Fruit fly (Drosophila melanogaster) whole organism, adult: ENCODE data around the gene Peritrophin-15a.

ENCODE experiments used
- CG11617 ChIP-seq: fragments of 200-800 bp; sonication (Bioruptor generic); optimal IDR thresholded peaks from 2 replicates; lab custom pipeline; 2017; ENCODE audit warnings: mild to moderate bottlenecking, missing biosample characterization, missing genetic modification reagents, missing genetic modification characterization
- CG12768 ChIP-seq: fragments of 200-800 bp; sonication (Bioruptor generic); optimal IDR thresholded peaks from 2 replicates; lab custom pipeline; 2017; ENCODE audit warnings: missing biosample characterization, missing genetic modification characterization, mild to moderate bottlenecking, moderate library complexity, missing genetic modification reagents
- CG14711 ChIP-seq: fragments of 200-800 bp; sonication (Bioruptor generic); optimal IDR thresholded peaks from 2 replicates; lab custom pipeline; 2018; ENCODE audit warnings: missing biosample characterization, mild to moderate bottlenecking, missing genetic modification characterization, moderate library complexity
- CG1620 ChIP-seq: fragments of 200-800 bp; sonication (Bioruptor generic); optimal IDR thresholded peaks from 2 replicates; lab custom pipeline; 2016; ENCODE audit warnings: missing biosample characterization, missing genetic modification characterization
- CG33017 ChIP-seq: fragments of 200-800 bp; sonication (Bioruptor generic); optimal IDR thresholded peaks from 2 replicates; lab custom pipeline; 2018; ENCODE audit warnings: missing biosample characterization, mild to moderate bottlenecking, missing genetic modification characterization, moderate library complexity
- CG5204 ChIP-seq: fragments of 200-800 bp; sonication (Bioruptor generic); optimal IDR thresholded peaks from 2 replicates; lab custom pipeline; 2016; ENCODE audit warnings: missing biosample characterization, missing genetic modification characterization
- CG7045 ChIP-seq: fragments of 200-800 bp; sonication (Bioruptor generic); optimal IDR thresholded peaks from 2 replicates; lab custom pipeline; 2017; ENCODE audit warnings: missing biosample characterization, mild to moderate bottlenecking, missing genetic modification characterization
- CG7101 ChIP-seq: fragments of 200-800 bp; sonication (Bioruptor generic); optimal IDR thresholded peaks from 2 replicates; lab custom pipeline; 2018; ENCODE audit warnings: missing biosample characterization, mild to moderate bottlenecking, missing genetic modification characterization, moderate library complexity
- Clk ChIP-seq: fragments of 200-800 bp; sonication (Bioruptor generic); optimal IDR thresholded peaks from 2 replicates; lab custom pipeline; 2017; ENCODE audit warnings: missing biosample characterization, missing genetic modification characterization
- Crg-1 ChIP-seq: fragments of 200-800 bp; sonication (Bioruptor generic); optimal IDR thresholded peaks from 2 replicates; lab custom pipeline; 2016; ENCODE audit warnings: missing biosample characterization, missing genetic modification characterization
- Hr96 ChIP-seq: fragments of 200-800 bp; sonication (Bioruptor generic); optimal IDR thresholded peaks from 2 replicates; lab custom pipeline; 2016; ENCODE audit warnings: missing biosample characterization, missing genetic modification characterization
- Mnt ChIP-seq: fragments of 200-800 bp; sonication (Bioruptor generic); optimal IDR thresholded peaks from 2 replicates; lab custom pipeline; 2016; ENCODE audit warnings: missing biosample characterization, mild to moderate bottlenecking, missing genetic modification characterization
- bab1 ChIP-seq: fragments of 200-800 bp; sonication (Bioruptor generic); optimal IDR thresholded peaks from 3 replicates; lab custom pipeline; 2019; ENCODE audit warnings: missing biosample characterization, mild to moderate bottlenecking, missing genetic modification characterization, moderate library complexity
- cic ChIP-seq: fragments of 200-800 bp; sonication (Bioruptor generic); optimal IDR thresholded peaks from 2 replicates; lab custom pipeline; 2017; ENCODE audit warnings: missing biosample characterization, mild to moderate bottlenecking, missing genetic modification characterization, moderate library complexity
- cnc ChIP-seq, 2 experiments: fragments of >200 bp; optimal IDR thresholded peaks; 2 replicates each; lab custom pipeline; 2017
- kay ChIP-seq: fragments of 200-800 bp; sonication (Bioruptor generic); peaks from one replicate; lab custom pipeline; 2016; ENCODE audit warnings: missing biosample characterization, missing genetic modification characterization, borderline replicate concordance
- ovo ChIP-seq: fragments of 200-800 bp; sonication (Bioruptor generic); optimal IDR thresholded peaks from 2 replicates; lab custom pipeline; 2016; ENCODE audit warnings: missing biosample characterization, missing genetic modification characterization
- pad ChIP-seq: fragments of 200-800 bp; sonication (Bioruptor generic); optimal IDR thresholded peaks from 3 replicates; lab custom pipeline; 2017; ENCODE audit warnings: missing biosample characterization, missing genetic modification characterization, mild to moderate bottlenecking, moderate library complexity, missing genetic modification reagents
- tj ChIP-seq: fragments of 200-800 bp; sonication (Bioruptor generic); optimal IDR thresholded peaks from 3 replicates; lab custom pipeline; 2017; ENCODE audit warnings: missing biosample characterization, mild to moderate bottlenecking, missing genetic modification characterization, moderate library complexity
- toe ChIP-seq: fragments of 200-800 bp; sonication (Bioruptor generic); optimal IDR thresholded peaks from 2 replicates; lab custom pipeline; 2016; ENCODE audit warnings: missing biosample characterization, missing genetic modification characterization

Gene Peritrophin-15a

DNA sequence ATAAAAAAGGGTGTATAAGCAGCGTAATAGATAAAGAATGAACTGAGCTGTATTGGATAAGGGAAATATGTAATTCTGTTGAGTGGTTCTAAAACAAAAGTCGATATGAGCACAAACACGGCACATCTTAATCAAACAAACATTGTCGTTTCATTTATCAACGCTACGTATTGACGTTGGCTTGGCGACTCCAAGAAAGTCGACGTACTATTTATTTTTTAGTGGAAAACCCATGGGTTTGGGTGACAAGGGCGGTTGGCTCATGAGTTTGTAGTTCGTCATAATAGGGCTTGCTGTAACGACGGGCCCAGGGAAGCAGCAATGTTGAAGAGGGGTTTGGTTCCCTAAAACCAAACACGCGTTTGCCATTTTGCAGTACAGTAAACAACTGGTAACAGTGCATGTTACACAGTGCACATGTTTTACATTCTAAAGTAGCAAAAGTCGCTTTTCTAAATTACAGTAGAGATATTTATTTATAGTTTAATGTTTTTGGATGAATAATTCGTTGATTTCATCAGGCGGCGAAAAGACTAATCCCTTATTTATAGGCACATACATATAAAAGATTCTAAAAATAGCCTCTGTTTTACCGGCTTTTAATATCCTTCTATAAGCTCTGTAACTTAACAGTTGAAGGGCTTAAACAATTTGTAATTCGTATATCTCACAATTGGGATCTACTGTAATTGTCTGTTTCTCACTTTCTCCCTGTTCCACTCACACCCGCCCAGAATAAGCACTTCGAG is 34.5 kb downstream of the Peritrophin-15a start:
- TF ChIP-seq Crg-1 (GFP tag; lab: Kevin White, UChicago) (peak; percentile 54), CG11617 (GFP tag; lab: Kevin White, UChicago) (peak; percentile 68), pad (GFP tag; lab: Kevin White, UChicago) (peak; percentile 75), CG5204 (GFP tag; lab: Kevin White, UChicago) (peak; percentile 49), Mnt (GFP tag; lab: Kevin White, UChicago) (peak; percentile 67), Clk (GFP tag; lab: Kevin White, UChicago) (no peak), CG7101 (peak; percentile 64), toe (peak; percentile 40), bab1 (GFP tag; lab: Kevin White, UChicago) (peak; percentile 87), CG33017 (peak; percentile 34), tj (GFP tag; lab: Kevin White, UChicago) (peak; percentile 34), cnc (optimal IDR thresholded peaks at IDR 0.05; lab: Kevin White, UChicago) (no peak), Hr96 (GFP tag; lab: Kevin White, UChicago) (peak; percentile 3), CG7045 (GFP tag; lab: Kevin White, UChicago) (peak; percentile 21), CG12768 (GFP tag; lab: Kevin White, UChicago) (peak; percentile 12), CG1620 (no peak), kay (GFP tag; lab: Kevin White, UChicago) (no peak), ovo (GFP tag; lab: Kevin White, UChicago) (peak; percentile 9), cic (peak; percentile 9), CG14711 (tag; lab: Kevin White, UChicago) (peak; percentile 9)

DNA sequence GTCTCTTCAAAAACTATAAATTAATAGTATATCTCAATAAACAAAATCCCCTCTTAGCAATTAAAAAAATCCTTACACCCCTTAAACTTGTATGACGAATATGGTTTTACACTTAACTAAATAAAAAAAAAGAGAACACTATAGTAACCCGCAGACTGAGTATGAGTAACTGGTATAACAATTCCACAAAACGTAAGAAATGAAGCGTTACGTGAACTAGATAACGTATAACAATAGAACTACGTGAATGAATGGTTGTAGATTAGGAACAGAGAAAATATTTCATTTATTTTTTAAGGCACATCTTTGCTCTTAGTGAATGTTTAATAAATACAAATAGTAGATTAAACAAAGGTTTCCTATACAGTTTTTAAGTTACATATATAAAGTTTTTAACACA is 40.5 kb downstream of the Peritrophin-15a start:
- TF ChIP-seq Clk (GFP tag; lab: Kevin White, UChicago) = no peak
- TF ChIP-seq pad (GFP tag; lab: Kevin White, UChicago) = no peak
- no peak for TF ChIP-seq CG1620
- peak; percentile 38 for TF ChIP-seq kay (GFP tag; lab: Kevin White, UChicago)
- no peak for TF ChIP-seq CG33017
- no peak for TF ChIP-seq Crg-1 (GFP tag; lab: Kevin White, UChicago)

DNA sequence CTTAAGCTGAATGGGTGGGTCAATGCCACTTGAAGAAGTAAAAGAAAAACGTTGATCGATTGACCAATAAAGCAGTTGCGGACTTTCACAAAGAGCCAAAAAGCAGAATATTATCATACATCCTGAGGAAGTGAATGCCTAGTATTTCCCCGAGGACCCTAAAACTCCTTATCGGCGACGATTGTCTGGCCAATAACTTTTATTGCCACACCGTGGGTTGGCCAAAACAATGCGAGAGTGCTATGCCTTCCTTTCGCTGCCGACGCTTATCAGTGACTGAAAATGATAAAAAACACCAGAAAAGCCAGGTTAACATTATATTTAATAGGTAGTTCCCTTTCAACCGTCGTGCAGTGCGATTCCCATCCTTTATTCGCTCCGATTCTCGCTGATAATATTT is 44.0 kb downstream of the Peritrophin-15a start, which contains the start of gene Mur29B:
Gene Mur29B, plus strand, starts transcription at position 324 of the 400 bp plus-strand sequence.
- no peak for TF ChIP-seq CG14711 (tag; lab: Kevin White, UChicago)
- peak; percentile 65 for TF ChIP-seq kay (GFP tag; lab: Kevin White, UChicago)

DNA sequence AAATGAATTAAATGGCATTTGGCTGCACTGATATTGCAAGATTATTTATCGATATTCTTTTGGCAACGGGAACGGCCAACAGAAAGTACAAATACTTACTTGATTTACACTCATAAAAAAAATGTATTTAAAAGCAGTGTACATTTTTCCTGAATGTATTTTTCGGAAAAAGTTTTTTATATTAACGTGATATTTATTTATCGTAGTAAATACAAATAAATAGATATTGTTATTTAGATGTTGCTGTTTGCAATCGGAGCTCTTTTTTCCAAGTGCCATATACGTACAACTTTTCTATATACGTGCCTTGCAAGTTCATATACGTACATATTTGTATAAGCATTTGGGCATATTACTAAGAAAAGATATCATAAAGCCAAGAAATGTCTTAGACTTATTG is 44.6 kb downstream of the Peritrophin-15a start:
- no peak for TF ChIP-seq CG7045 (GFP tag; lab: Kevin White, UChicago)

DNA sequence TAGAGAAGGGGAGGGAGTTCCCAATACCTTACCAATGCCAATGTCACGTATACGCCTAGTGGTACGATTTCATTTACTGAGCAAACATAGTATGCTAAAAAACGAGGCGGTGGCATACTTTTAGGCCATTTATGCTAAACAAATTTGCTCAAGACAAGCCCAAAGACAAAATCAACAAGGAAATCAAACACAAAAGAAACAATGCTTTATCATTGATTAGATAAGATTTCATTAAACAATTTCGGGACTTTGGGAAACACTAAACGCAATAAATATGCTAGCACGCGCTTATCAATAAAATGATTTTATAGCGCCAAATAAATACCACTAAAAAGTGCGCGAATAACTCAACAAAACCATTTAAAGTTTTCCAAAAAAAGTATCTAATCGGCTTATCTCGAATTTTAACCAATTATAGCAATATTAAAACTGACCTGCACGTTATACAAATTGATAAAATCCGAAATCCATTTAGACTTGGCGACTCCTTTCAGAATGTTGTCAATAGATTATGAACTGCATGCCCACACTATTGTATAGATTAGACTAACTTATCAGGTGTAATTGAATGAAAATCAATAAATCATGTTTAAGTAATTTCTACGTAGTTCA is 45.2 kb downstream of the Peritrophin-15a start:
- TF ChIP-seq CG12768 (GFP tag; lab: Kevin White, UChicago) = no peak
- TF ChIP-seq Clk (GFP tag; lab: Kevin White, UChicago) = no peak
- TF ChIP-seq kay (GFP tag; lab: Kevin White, UChicago) = peak; percentile 56

DNA sequence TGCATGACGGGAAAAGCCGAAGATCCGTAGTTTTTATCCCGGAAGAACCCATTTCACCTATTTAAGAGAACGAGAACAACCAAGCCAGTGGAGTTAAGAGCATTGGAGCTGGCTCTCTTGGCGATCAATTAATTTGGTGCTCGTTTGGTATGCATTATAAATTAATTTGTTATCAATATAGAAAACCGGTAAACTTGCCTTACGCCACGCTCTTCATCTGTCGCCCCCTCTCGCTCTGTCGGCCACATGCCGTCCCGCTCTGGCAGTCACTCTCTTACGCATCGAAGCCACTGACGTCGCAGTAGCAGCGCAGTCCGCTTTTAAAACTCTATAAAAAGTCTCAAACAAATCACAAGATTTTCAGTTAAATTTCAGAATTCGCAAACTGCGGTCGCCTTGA is 49.6 kb downstream of the Peritrophin-15a start, which contains the start of gene CG7778:
Gene CG7778, plus strand, starts transcription at position 361 of the 400 bp plus-strand sequence.
- TF ChIP-seq CG7045 (GFP tag; lab: Kevin White, UChicago) (no peak), CG7101 (no peak), Hr96 (GFP tag; lab: Kevin White, UChicago) (no peak), tj (GFP tag; lab: Kevin White, UChicago) (no peak), CG33017 (no peak), Clk (GFP tag; lab: Kevin White, UChicago) (no peak), Crg-1 (GFP tag; lab: Kevin White, UChicago) (no peak)
